Worm (Caenorhabditis elegans) whole organism, early embryonic: ENCODE data around the gene cct-8.
A peak's percentile ranks its signal among the peaks of the same experiment; 100 is the strongest.

ENCODE experiments used
- B0310.2 ChIP-seq: sonication (generic microtip); optimal IDR thresholded peaks from 2 replicates; lab custom pipeline; 2016; ENCODE audit warnings: mild to moderate bottlenecking, missing genetic modification characterization, missing compliant biosample characterization
- F13C5.2 ChIP-seq: sonication (generic microtip); optimal IDR thresholded peaks from 2 replicates; lab custom pipeline; 2017; ENCODE audit warnings: mild to moderate bottlenecking, missing genetic modification characterization, inconsistent platforms, missing compliant biosample characterization
- aly-1 ChIP-seq: sonication (generic microtip); optimal IDR thresholded peaks from 2 replicates; lab custom pipeline; 2016; ENCODE audit warnings: missing genetic modification characterization, missing compliant biosample characterization
- ama-1 ChIP-seq: fragments of 150-350 bp; optimal IDR thresholded peaks from 2 replicates; lab custom pipeline; 2014
- ceh-13 ChIP-seq: fragments of 200-800 bp; sonication (Bioruptor generic); optimal IDR thresholded peaks from 2 replicates; lab custom pipeline; 2018; ENCODE audit warnings: mild to moderate bottlenecking, missing genetic modification characterization, missing compliant biosample characterization
- ceh-36 ChIP-seq: sonication (generic microtip); optimal IDR thresholded peaks from 2 replicates; lab custom pipeline; 2016; ENCODE audit warnings: missing genetic modification characterization, inconsistent platforms, missing compliant biosample characterization
- ets-7 ChIP-seq: sonication (generic microtip); optimal IDR thresholded peaks from 2 replicates; lab custom pipeline; 2016; ENCODE audit warnings: missing genotype, missing genetic modification characterization, missing compliant biosample characterization
- flt-1 ChIP-seq: fragments of 200-800 bp; sonication (Bioruptor generic); IDR thresholded peaks from 2 replicates; pipeline ENCODE4 v1.3.6; 2022; ENCODE audit warnings: missing genetic modification characterization, missing compliant biosample characterization
- hmbx-1 ChIP-seq: sonication (generic microtip); optimal IDR thresholded peaks from 2 replicates; lab custom pipeline; 2016; ENCODE audit warnings: mild to moderate bottlenecking, missing genetic modification characterization, missing compliant biosample characterization
- hmg-4 ChIP-seq: fragments of 200-800 bp; sonication (Bioruptor generic); optimal IDR thresholded peaks from 2 replicates; lab custom pipeline; 2018; ENCODE audit warnings: mild to moderate bottlenecking, missing genetic modification characterization, missing compliant biosample characterization
- hnd-1 ChIP-seq: sonication (generic microtip); optimal IDR thresholded peaks from 2 replicates; lab custom pipeline; 2016; ENCODE audit warnings: missing genetic modification characterization, missing compliant biosample characterization
- pes-1 ChIP-seq: fragments of 200-800 bp; sonication (Bioruptor generic); IDR thresholded peaks from 2 replicates; pipeline ENCODE4 v1.3.6; 2022; ENCODE audit warnings: missing genetic modification reagents, missing genetic modification characterization, missing compliant biosample characterization
- scrt-1 ChIP-seq: fragments of 200-800 bp; sonication (Bioruptor generic); IDR thresholded peaks from 2 replicates; pipeline ENCODE4 v1.3.6; 2022; ENCODE audit warnings: missing genetic modification characterization, missing compliant biosample characterization
- sea-1 ChIP-seq: fragments of 200-800 bp; sonication (Bioruptor generic); conservative IDR thresholded peaks from 2 replicates; pipeline ENCODE4 v1.3.6; 2022; ENCODE audit warnings: missing genetic modification characterization, missing compliant biosample characterization
- tbx-11 ChIP-seq: fragments of 200-800 bp; sonication (Bioruptor generic); IDR thresholded peaks from 2 replicates; pipeline ENCODE4 v1.3.6; 2022; ENCODE audit warnings: missing genetic modification characterization, missing compliant biosample characterization
- tbx-37 ChIP-seq: fragments of 200-800 bp; sonication (Bioruptor generic); conservative IDR thresholded peaks from 2 replicates; pipeline ENCODE4 v1.3.6; 2022; ENCODE audit warnings: missing genetic modification reagents, missing genetic modification characterization, missing compliant biosample characterization
- tra-4 ChIP-seq: sonication (generic microtip); optimal IDR thresholded peaks from 2 replicates; lab custom pipeline; 2017; ENCODE audit warnings: missing genetic modification characterization, missing compliant biosample characterization

Gene cct-8

DNA sequence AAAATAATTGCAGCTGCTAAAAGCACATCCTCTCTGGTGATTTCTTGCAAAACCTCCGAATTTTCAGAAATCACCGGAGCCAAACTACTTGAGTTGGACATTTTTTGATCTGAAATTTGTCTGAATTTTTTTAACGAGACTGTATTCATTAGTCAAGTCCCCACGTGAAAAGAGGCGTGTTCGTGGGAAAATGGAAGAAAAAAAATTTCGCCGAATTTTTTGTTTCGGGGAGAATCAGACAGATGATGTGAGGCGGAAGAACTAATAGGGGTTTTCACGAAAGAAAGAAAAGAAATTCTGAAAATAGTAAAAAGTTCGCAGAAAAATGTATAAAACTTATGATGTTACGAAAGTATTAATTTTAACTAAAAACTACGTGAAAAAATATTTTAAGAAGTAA, 24.8 kb upstream of the cct-8 start, which contains the start of gene srx-13:
Gene srx-13 (minus strand): TSS at position 101 of the 400 bp plus-strand sequence.
- TF ChIP-seq flt-1 (GFP tag; lab: Robert Waterston, UW), result no peak
- TF ChIP-seq ceh-13 (GFP tag; lab: Kevin White, UChicago), result no peak
- TF ChIP-seq sea-1 (GFP tag; lab: Robert Waterston, UW), result no peak
- TF ChIP-seq tbx-37 (GFP tag; lab: Robert Waterston, UW), result no peak
- no peak for TF ChIP-seq aly-1
- no peak for TF ChIP-seq ets-7
- no peak for TF ChIP-seq hnd-1 (tag; lab: Kevin White, UChicago)
- no peak for TF ChIP-seq ama-1
- no peak for TF ChIP-seq ceh-36 (tag; lab: Kevin White, UChicago)
- TF ChIP-seq scrt-1, result no peak
- TF ChIP-seq tbx-11, result no peak

DNA sequence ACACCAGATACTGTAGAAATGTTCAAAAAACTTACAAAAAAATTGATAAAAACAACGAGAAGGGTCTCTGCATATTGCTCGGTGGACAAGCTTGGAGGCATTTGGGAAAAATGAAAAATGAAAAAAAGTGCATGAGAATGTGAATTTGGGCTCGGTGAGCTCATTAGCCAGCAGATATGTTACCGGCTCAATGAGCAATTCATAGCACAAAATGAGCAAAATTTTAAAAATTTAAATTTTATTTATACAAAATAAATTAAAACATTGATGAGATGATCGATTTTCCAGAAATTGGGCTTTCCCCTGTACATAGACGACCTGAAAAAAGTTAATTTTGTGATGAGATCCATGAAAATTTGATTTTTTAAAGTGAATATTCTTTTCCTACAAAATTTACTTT, 19.9 kb upstream of the cct-8 start, which contains the start of gene srx-14:
Gene srx-14 (minus strand): TSS at position 101 of the 400 bp plus-strand sequence.
- no peak for TF ChIP-seq hnd-1 (tag; lab: Kevin White, UChicago)
- TF ChIP-seq sea-1 (GFP tag; lab: Robert Waterston, UW), result no peak
- TF ChIP-seq scrt-1, result no peak
- no peak for TF ChIP-seq F13C5.2 (tag; lab: Kevin White, UChicago)
- TF ChIP-seq ama-1, result no peak
- no peak for TF ChIP-seq ets-7
- no peak for TF ChIP-seq pes-1 (GFP tag; lab: Robert Waterston, UW)
- no peak for TF ChIP-seq flt-1 (GFP tag; lab: Robert Waterston, UW)
- TF ChIP-seq ceh-36 (tag; lab: Kevin White, UChicago), result no peak
- TF ChIP-seq tbx-37 (GFP tag; lab: Robert Waterston, UW), result no peak
- no peak for TF ChIP-seq tra-4 (tag; lab: Kevin White, UChicago)

DNA sequence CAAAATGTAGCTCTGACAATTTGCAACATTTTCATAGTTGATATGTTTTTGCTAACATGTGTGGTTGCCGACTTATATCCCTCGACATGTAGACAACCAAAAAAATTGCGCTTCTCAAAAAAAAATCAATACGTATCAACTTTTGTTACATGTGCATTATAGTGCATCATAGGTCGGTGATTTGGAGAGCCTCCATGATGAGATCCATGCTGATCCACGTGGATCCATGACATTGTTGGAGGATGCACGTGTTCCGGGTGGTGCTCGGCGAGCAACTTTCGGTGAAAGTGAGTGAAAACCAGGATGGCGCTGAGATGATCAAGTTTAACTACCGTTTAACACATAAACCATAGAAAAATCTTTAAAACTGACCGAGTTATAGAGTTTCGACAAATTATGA, 17.3 kb upstream of the cct-8 start:
- TF ChIP-seq hmbx-1, result no peak
- TF ChIP-seq ama-1, result no peak
- TF ChIP-seq B0310.2 (tag; lab: Kevin White, UChicago), result no peak
- no peak for TF ChIP-seq F13C5.2 (tag; lab: Kevin White, UChicago)
- TF ChIP-seq aly-1, result no peak
- no peak for TF ChIP-seq scrt-1
- no peak for TF ChIP-seq tbx-37 (GFP tag; lab: Robert Waterston, UW)
- no peak for TF ChIP-seq sea-1 (GFP tag; lab: Robert Waterston, UW)
- TF ChIP-seq hmg-4, result no peak
- TF ChIP-seq tra-4 (tag; lab: Kevin White, UChicago), result no peak
- no peak for TF ChIP-seq pes-1 (GFP tag; lab: Robert Waterston, UW)
- no peak for TF ChIP-seq ceh-36 (tag; lab: Kevin White, UChicago)
- TF ChIP-seq flt-1 (GFP tag; lab: Robert Waterston, UW), result no peak
- TF ChIP-seq tbx-11, result no peak
- TF ChIP-seq hnd-1 (tag; lab: Kevin White, UChicago), result no peak

DNA sequence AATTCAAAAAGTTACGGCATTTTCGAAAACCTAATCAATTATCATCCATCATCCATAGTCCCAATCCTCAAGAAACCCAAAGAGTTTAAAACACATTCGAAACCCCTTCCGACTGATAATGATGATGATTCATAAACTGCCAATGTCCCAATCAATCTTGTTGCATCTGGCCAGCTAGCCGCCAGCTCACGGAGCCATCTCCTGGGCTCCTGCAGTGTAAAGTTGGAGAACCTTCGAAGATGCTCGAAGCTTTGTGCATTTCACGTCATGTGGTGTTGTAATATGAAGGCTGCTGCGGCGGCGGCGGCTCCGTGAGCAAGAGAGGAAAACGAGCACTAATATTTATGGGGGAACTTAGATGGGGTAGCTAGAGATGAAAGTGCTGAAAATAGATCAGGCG, 14.3 kb upstream of the cct-8 start:
- no peak for TF ChIP-seq ceh-13 (GFP tag; lab: Kevin White, UChicago)
- peak; percentile 7 for TF ChIP-seq F13C5.2 (tag; lab: Kevin White, UChicago)
- TF ChIP-seq hmg-4, result no peak
- TF ChIP-seq flt-1 (GFP tag; lab: Robert Waterston, UW), result no peak
- no peak for TF ChIP-seq tbx-37 (GFP tag; lab: Robert Waterston, UW)
- TF ChIP-seq tbx-11, result no peak
- TF ChIP-seq scrt-1, result no peak
- 0 out of 2 replicates have a peak, but pooled peaks have one; percentile 4 for TF ChIP-seq pes-1 (GFP tag; lab: Robert Waterston, UW)

DNA sequence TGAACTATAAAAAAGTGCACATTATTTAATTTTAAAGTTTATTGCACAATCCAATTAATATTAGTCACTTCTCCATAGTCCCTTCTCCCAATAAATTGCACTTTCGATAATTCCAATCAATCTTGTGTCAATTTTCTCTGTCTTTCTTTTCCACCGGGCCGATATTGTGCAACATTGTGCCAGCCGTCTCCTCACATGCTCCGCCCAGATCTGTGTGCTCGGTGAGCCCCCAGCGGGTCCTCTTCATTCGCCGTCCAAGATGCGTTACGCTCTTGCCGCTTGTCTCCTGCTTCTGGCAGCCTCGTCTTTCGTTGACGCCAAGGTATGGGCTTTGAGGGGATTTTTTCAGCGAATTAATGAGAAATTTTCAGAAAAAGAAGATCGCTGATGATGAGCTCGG, 13.5 kb upstream of the cct-8 start, which contains the start of gene ost-1:
Gene ost-1 (plus strand): TSS at position 207 of the 400 bp plus-strand sequence.
- TF ChIP-seq hmg-4, result peak; percentile 2
- no peak for TF ChIP-seq pes-1 (GFP tag; lab: Robert Waterston, UW)

DNA sequence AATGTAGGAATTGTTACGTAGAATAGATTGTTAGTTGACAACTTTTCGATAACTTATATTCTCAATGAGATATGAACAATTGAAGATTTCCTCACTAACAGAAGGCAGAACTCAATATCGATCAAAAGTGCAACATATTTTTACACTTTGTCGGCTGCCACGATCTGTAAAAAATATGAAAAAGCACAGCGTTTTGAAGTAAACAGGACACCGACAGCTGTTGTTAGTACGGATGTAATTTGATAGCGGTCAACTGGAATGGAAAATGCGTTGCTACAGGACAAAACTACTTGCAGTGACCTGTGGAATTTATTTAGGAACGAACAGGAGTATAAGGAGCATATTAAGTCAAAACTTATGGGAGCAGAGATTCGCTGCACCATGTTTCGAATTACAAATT, 12.3 kb upstream of the cct-8 start:
- TF ChIP-seq tbx-37 (GFP tag; lab: Robert Waterston, UW) (no peak), sea-1 (GFP tag; lab: Robert Waterston, UW) (no peak), ceh-13 (GFP tag; lab: Kevin White, UChicago) (no peak), aly-1 (no peak), tra-4 (tag; lab: Kevin White, UChicago) (no peak), ceh-36 (tag; lab: Kevin White, UChicago) (no peak), ama-1 (no peak), ets-7 (no peak), scrt-1 (no peak), F13C5.2 (tag; lab: Kevin White, UChicago) (no peak), hmbx-1 (no peak), pes-1 (GFP tag; lab: Robert Waterston, UW) (no peak), B0310.2 (tag; lab: Kevin White, UChicago) (no peak), hnd-1 (tag; lab: Kevin White, UChicago) (no peak), flt-1 (GFP tag; lab: Robert Waterston, UW) (no peak), hmg-4 (no peak), tbx-11 (no peak)

DNA sequence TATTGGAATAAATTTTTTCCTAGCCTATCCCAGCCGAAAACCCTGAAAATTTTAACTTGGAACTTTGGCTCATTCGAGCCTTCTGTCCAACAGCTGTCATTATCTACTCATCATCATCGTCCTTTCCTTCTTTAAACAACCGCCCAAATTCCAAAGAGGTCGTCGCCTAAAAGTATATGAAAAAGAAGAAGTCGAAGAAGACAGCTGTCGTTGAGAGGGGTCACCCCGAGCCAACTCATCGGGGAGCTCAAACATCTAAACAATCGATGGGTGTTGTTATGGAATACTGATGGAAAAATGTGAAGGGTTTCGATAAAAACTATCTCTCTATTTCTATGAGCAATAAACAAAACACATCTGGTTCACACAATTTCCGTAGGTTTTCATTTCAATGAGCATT, 11.4 kb upstream of the cct-8 start:
- TF ChIP-seq ceh-13 (GFP tag; lab: Kevin White, UChicago) (no peak), hmbx-1 (no peak), aly-1 (no peak), ceh-36 (tag; lab: Kevin White, UChicago) (no peak), ama-1 (no peak), tra-4 (tag; lab: Kevin White, UChicago) (no peak), ets-7 (no peak), flt-1 (GFP tag; lab: Robert Waterston, UW) (no peak), hmg-4 (no peak), pes-1 (GFP tag; lab: Robert Waterston, UW) (no peak), hnd-1 (tag; lab: Kevin White, UChicago) (no peak), sea-1 (GFP tag; lab: Robert Waterston, UW) (no peak), tbx-11 (no peak), scrt-1 (no peak), F13C5.2 (tag; lab: Kevin White, UChicago) (no peak), B0310.2 (tag; lab: Kevin White, UChicago) (no peak), tbx-37 (GFP tag; lab: Robert Waterston, UW) (no peak)

DNA sequence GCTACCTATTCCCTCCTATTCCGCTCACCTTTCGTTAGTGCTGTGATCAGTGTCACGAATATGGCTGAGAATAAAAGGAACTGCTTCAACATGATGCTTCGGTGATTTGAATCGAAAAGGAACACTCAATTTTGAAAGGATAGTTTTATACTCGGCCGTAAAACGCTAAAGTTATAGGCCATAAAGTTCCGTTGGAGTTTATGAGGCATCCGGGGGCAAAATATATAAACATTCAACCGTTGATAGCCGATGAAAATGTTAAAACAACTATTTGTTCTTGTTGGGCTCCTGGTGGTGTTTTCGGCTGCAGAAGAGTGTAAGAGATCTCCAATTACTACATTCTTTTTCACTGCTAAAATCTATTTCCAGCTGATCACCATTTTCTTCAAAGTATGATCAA, 10.8 kb upstream of the cct-8 start, which contains the start of the genes C44B12.9 and C44B12.3:
Gene C44B12.9 (minus strand): TSS at position 101 of the 400 bp plus-strand sequence.
Gene C44B12.3 (plus strand): TSS at position 249 of the 400 bp plus-strand sequence.
- no peak for TF ChIP-seq ceh-13 (GFP tag; lab: Kevin White, UChicago)
- TF ChIP-seq sea-1 (GFP tag; lab: Robert Waterston, UW), result no peak
- no peak for TF ChIP-seq ets-7
- no peak for TF ChIP-seq scrt-1
- no peak for TF ChIP-seq B0310.2 (tag; lab: Kevin White, UChicago)
- no peak for TF ChIP-seq hmg-4
